Worm (Caenorhabditis elegans): ENCODE data around the gene aat-3.
A peak's percentile ranks its signal among the peaks of the same experiment; 100 is the strongest.

aat-3 gene

ce11 chrX:2536246-2536772 lies 15.8 kb upstream of the aat-3 start (continued):
- TF ChIP-seq pag-3 (tag; optimal IDR thresholded peaks at IDR 0.05; ENCODE audit: borderline replicate concordance, insufficient read depth) = no peak
- TF ChIP-seq nhr-28 (tag; optimal IDR thresholded peaks at IDR 0.05) = no peak
- TF ChIP-seq lsy-2 (tag; optimal IDR thresholded peaks at IDR 0.05) = peak; percentile 75 to 87
- peak; percentile 79 for TF ChIP-seq mep-1 (tag; optimal IDR thresholded peaks at IDR 0.05)
- peak; percentile 66 to 77 for TF ChIP-seq egl-27 (tag; optimal IDR thresholded peaks at IDR 0.05)
- TF ChIP-seq ces-1 (GFP tag; optimal IDR thresholded peaks at IDR 0.05) = no peak
- TF ChIP-seq nhr-11 (tag; optimal IDR thresholded peaks at IDR 0.05) = peak; percentile 62
- TF ChIP-seq ama-1 (optimal IDR thresholded peaks at IDR 0.05) = no peak
- TF ChIP-seq ztf-11 (tag; optimal IDR thresholded peaks at IDR 0.05) = peak in 1 of 2 experiments; percentile 79
- TF ChIP-seq swsn-7 (tag; optimal IDR thresholded peaks at IDR 0.05) = peak; percentile 88
- TF ChIP-seq irx-1 (tag; optimal IDR thresholded peaks at IDR 0.05) = peak; percentile 51
- no peak for TF ChIP-seq ceh-90 (tag; optimal IDR thresholded peaks at IDR 0.05)
- TF ChIP-seq F16B12.6 (tag; optimal IDR thresholded peaks at IDR 0.05) = no peak
- no peak for TF ChIP-seq hlh-4 (tag; optimal IDR thresholded peaks at IDR 0.05)
- TF ChIP-seq nhr-12 (tag; optimal IDR thresholded peaks at IDR 0.05) = no peak
- no peak for TF ChIP-seq unc-98 (GFP tag; IDR thresholded peaks at IDR 0.05)
- peak; percentile 83 to 89 (median 86) for TF ChIP-seq ceh-82 (tag; optimal IDR thresholded peaks at IDR 0.05)
- peak; percentile 64 for TF ChIP-seq grh-1 (GFP tag; IDR thresholded peaks at IDR 0.05)
- peak; percentile 68 for TF ChIP-seq C16A3.4 (tag; optimal IDR thresholded peaks at IDR 0.05)
- peak; percentile 88 for TF ChIP-seq nhr-20 (tag; optimal IDR thresholded peaks at IDR 0.05)
- no peak for TF ChIP-seq nhr-76 (tag; optimal IDR thresholded peaks at IDR 0.05)
- peak; percentile 90 for TF ChIP-seq nhr-47 (tag; optimal IDR thresholded peaks at IDR 0.05)
- no peak for TF ChIP-seq ets-5 (GFP tag; IDR thresholded peaks at IDR 0.05)
- TF ChIP-seq mef-2 (tag; optimal IDR thresholded peaks at IDR 0.05) = no peak
- peak; percentile 88 for TF ChIP-seq tbx-2 (tag; optimal IDR thresholded peaks at IDR 0.05)
- peak; percentile 82 for TF ChIP-seq dsc-1 (tag; optimal IDR thresholded peaks at IDR 0.05)
- TF ChIP-seq efl-3 (GFP tag; optimal IDR thresholded peaks at IDR 0.05) = no peak
- TF ChIP-seq fkh-8 (tag; optimal IDR thresholded peaks at IDR 0.05) = peak; percentile 89
- peak; percentile 81 for TF ChIP-seq fos-1 (tag; optimal IDR thresholded peaks at IDR 0.05)
- TF ChIP-seq mab-9 (GFP tag; IDR thresholded peaks at IDR 0.05) = peak; percentile 66; the same call in 1 of the 2 replicates
- TF ChIP-seq C04F5.9 (tag; optimal IDR thresholded peaks at IDR 0.05) = peak; percentile 56
- TF ChIP-seq egl-13 (tag; optimal IDR thresholded peaks at IDR 0.05) = peak; percentile 90
- TF ChIP-seq isw-1 (GFP tag; IDR thresholded peaks at IDR 0.05) = peak; percentile 44
- peak; percentile 85 for TF ChIP-seq fkh-10 (GFP tag; optimal IDR thresholded peaks at IDR 0.05)
- peak; percentile 36 for TF ChIP-seq ceh-8 (GFP tag; optimal IDR thresholded peaks at IDR 0.05)
- peak; percentile 83 for TF ChIP-seq xbp-1 (tag; optimal IDR thresholded peaks at IDR 0.05)
- peak; percentile 75 for TF ChIP-seq nhr-90 (tag; optimal IDR thresholded peaks at IDR 0.05; ENCODE audit: poor library complexity)
- peak; percentile 15 for TF ChIP-seq aly-2 (tag; optimal IDR thresholded peaks at IDR 0.05)
- TF ChIP-seq elt-2 (tag; optimal IDR thresholded peaks at IDR 0.05) = no peak
- TF ChIP-seq lir-3 (tag; optimal IDR thresholded peaks at IDR 0.05; ENCODE audit: poor library complexity) = peak; percentile 92
- no peak for TF ChIP-seq alr-1 (tag; optimal IDR thresholded peaks at IDR 0.05; ENCODE audit: borderline replicate concordance)
- no peak for TF ChIP-seq ceh-63 (GFP tag; optimal IDR thresholded peaks at IDR 0.05)
- peak; percentile 95 for TF ChIP-seq nhr-71 (tag; optimal IDR thresholded peaks at IDR 0.05)
- no peak for TF ChIP-seq fkh-4 (tag; optimal IDR thresholded peaks at IDR 0.05; ENCODE audit: borderline replicate concordance)
- peak; percentile 67 for TF ChIP-seq lin-13 (GFP tag; optimal IDR thresholded peaks at IDR 0.05)
- no peak for TF ChIP-seq unc-130 (tag; optimal IDR thresholded peaks at IDR 0.05)
- TF ChIP-seq nhr-237 (tag; optimal IDR thresholded peaks at IDR 0.05) = peak; percentile 49
- TF ChIP-seq sox-4 (tag; optimal IDR thresholded peaks at IDR 0.05) = no peak
